Worm (Caenorhabditis elegans): ENCODE results near the gene F54D8.10.

The F54D8.10 gene

DNA sequence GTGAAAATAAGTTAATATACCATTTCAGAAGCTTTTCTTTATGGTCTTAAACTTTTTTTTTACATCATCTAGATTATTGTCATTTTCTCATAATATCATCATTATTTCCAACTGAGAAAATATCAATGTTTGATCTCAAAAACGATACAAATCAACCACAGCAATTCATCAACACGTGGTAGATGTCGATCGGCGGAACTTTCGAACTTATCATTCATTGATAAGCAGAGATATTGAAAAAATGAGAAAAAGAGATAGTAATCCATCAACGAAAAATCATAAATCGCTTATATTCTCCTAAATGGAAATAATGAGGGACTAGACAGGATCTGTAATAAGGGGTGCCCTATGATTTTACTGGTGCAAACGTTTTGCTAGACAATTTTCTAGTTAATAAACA is 2.1 kb downstream of the F54D8.10 start:
- TF ChIP-seq tab-1 (GFP tag; IDR thresholded peaks at IDR 0.05) (no peak), T22C8.4 (GFP tag; IDR thresholded peaks at IDR 0.05) (no peak), med-1 (GFP tag; optimal IDR thresholded peaks at IDR 0.05; ENCODE audit: insufficient read depth) (no peak), flt-1 (GFP tag; IDR thresholded peaks at IDR 0.05) (no peak), klf-2 (GFP tag; conservative IDR thresholded peaks at IDR 0.05) (no peak), ztf-23 (GFP tag; IDR thresholded peaks at IDR 0.05) (no peak)

DNA sequence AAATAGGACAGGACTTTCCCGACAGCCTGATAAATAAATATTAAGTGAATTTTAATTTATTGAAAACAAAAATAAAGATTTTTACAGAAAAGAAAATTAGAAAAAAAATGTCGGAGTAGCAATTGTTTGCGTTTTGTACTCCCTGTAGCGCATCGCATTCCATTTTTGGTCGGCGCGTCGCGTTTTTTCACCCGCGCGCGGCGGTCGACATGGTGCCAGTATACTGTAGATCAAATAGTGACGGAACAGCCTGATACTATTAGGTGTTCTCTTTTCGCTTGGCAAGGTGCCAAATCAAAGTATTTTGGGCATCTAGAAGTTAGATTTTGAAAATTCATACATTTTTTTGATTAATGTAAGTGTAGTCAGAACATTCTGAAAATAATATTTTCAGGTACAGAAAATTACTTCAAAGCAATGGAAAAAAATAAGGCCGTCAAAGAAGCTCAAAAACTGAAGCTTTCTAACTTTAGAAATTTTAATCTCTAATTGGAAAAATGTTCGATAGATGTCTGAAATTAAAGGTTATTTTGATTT is 4.2 kb downstream of the F54D8.10 start:
- TF ChIP-seq ztf-23 (GFP tag; IDR thresholded peaks at IDR 0.05) (no peak), ref-1 (GFP tag; conservative IDR thresholded peaks at IDR 0.05) (no peak), T22C8.4 (GFP tag; IDR thresholded peaks at IDR 0.05) (no peak), ztf-29 (GFP tag; IDR thresholded peaks at IDR 0.05) (no peak), tab-1 (GFP tag; IDR thresholded peaks at IDR 0.05) (no peak), med-1 (GFP tag; optimal IDR thresholded peaks at IDR 0.05; ENCODE audit: insufficient read depth) (no peak), cog-1 (tag; optimal IDR thresholded peaks at IDR 0.05) (no peak), flt-1 (GFP tag; IDR thresholded peaks at IDR 0.05) (no peak), klf-2 (GFP tag; conservative IDR thresholded peaks at IDR 0.05) (no peak)

- TF ChIP-seq ztf-29 (GFP tag; IDR thresholded peaks at IDR 0.05) (no peak), med-1 (GFP tag; optimal IDR thresholded peaks at IDR 0.05; ENCODE audit: insufficient read depth) (no peak), klf-2 (GFP tag; conservative IDR thresholded peaks at IDR 0.05) (no peak), T22C8.4 (GFP tag; IDR thresholded peaks at IDR 0.05) (no peak), ztf-23 (GFP tag; IDR thresholded peaks at IDR 0.05) (no peak), tab-1 (GFP tag; IDR thresholded peaks at IDR 0.05) (no peak), flt-1 (GFP tag; IDR thresholded peaks at IDR 0.05) (no peak), ref-1 (GFP tag; conservative IDR thresholded peaks at IDR 0.05) (no peak), cog-1 (tag; optimal IDR thresholded peaks at IDR 0.05) (no peak)
Measured at ce11 chrIII:5099500-5099899, 4.9 kb downstream of the F54D8.10 start.

- TF ChIP-seq klf-2 (GFP tag; conservative IDR thresholded peaks at IDR 0.05), result no peak
- TF ChIP-seq cog-1 (tag; optimal IDR thresholded peaks at IDR 0.05), result no peak
- TF ChIP-seq tab-1 (GFP tag; IDR thresholded peaks at IDR 0.05), result no peak
- TF ChIP-seq med-1 (GFP tag; optimal IDR thresholded peaks at IDR 0.05; ENCODE audit: insufficient read depth), result no peak
- no peak for TF ChIP-seq ref-1 (GFP tag; conservative IDR thresholded peaks at IDR 0.05)
- no peak for TF ChIP-seq flt-1 (GFP tag; IDR thresholded peaks at IDR 0.05)
- TF ChIP-seq ztf-29 (GFP tag; IDR thresholded peaks at IDR 0.05), result no peak
- no peak for TF ChIP-seq T22C8.4 (GFP tag; IDR thresholded peaks at IDR 0.05)
- TF ChIP-seq ztf-23 (GFP tag; IDR thresholded peaks at IDR 0.05), result no peak
Measured at ce11 chrIII:5102616-5103015, 8.0 kb downstream of the F54D8.10 start, which contains the start of gene F54D8.6. TSS of gene F54D8.6 (plus strand) at chrIII:5102985.

ce11 chrIII:5105485-5105884 is 10.9 kb downstream of the F54D8.10 start:
- TF ChIP-seq tab-1 (GFP tag; IDR thresholded peaks at IDR 0.05), result no peak
- TF ChIP-seq ref-1 (GFP tag; conservative IDR thresholded peaks at IDR 0.05), result no peak
- TF ChIP-seq T22C8.4 (GFP tag; IDR thresholded peaks at IDR 0.05), result no peak
- TF ChIP-seq klf-2 (GFP tag; conservative IDR thresholded peaks at IDR 0.05), result no peak
- no peak for TF ChIP-seq med-1 (GFP tag; optimal IDR thresholded peaks at IDR 0.05; ENCODE audit: insufficient read depth)
- TF ChIP-seq ztf-29 (GFP tag; IDR thresholded peaks at IDR 0.05), result no peak
- TF ChIP-seq ztf-23 (GFP tag; IDR thresholded peaks at IDR 0.05), result no peak
- TF ChIP-seq flt-1 (GFP tag; IDR thresholded peaks at IDR 0.05), result no peak
- no peak for TF ChIP-seq cog-1 (tag; optimal IDR thresholded peaks at IDR 0.05)

- TF ChIP-seq ref-1 (GFP tag; conservative IDR thresholded peaks at IDR 0.05) (no peak), cog-1 (tag; optimal IDR thresholded peaks at IDR 0.05) (no peak), med-1 (GFP tag; optimal IDR thresholded peaks at IDR 0.05; ENCODE audit: insufficient read depth) (no peak), klf-2 (GFP tag; conservative IDR thresholded peaks at IDR 0.05) (no peak), ztf-29 (GFP tag; IDR thresholded peaks at IDR 0.05) (no peak), ztf-23 (GFP tag; IDR thresholded peaks at IDR 0.05) (no peak), T22C8.4 (GFP tag; IDR thresholded peaks at IDR 0.05) (no peak), flt-1 (GFP tag; IDR thresholded peaks at IDR 0.05) (no peak), tab-1 (GFP tag; IDR thresholded peaks at IDR 0.05) (no peak)
Measured at ce11 chrIII:5106893-5107471, 12.4 kb downstream of the F54D8.10 start, which contains the start of gene dpy-17. TSS of gene dpy-17 (plus strand) at chrIII:5107330.

- no peak for TF ChIP-seq tab-1 (GFP tag; IDR thresholded peaks at IDR 0.05)
- no peak for TF ChIP-seq cog-1 (tag; optimal IDR thresholded peaks at IDR 0.05)
- no peak for TF ChIP-seq T22C8.4 (GFP tag; IDR thresholded peaks at IDR 0.05)
- TF ChIP-seq ztf-23 (GFP tag; IDR thresholded peaks at IDR 0.05), result no peak
- TF ChIP-seq ztf-29 (GFP tag; IDR thresholded peaks at IDR 0.05), result no peak
- TF ChIP-seq klf-2 (GFP tag; conservative IDR thresholded peaks at IDR 0.05), result 0 out of 2 replicates have a peak, but pooled peaks have one; percentile 14
- no peak for TF ChIP-seq med-1 (GFP tag; optimal IDR thresholded peaks at IDR 0.05; ENCODE audit: insufficient read depth)
Measured at ce11 chrIII:5107959-5108358, 13.4 kb downstream of the F54D8.10 start.

DNA sequence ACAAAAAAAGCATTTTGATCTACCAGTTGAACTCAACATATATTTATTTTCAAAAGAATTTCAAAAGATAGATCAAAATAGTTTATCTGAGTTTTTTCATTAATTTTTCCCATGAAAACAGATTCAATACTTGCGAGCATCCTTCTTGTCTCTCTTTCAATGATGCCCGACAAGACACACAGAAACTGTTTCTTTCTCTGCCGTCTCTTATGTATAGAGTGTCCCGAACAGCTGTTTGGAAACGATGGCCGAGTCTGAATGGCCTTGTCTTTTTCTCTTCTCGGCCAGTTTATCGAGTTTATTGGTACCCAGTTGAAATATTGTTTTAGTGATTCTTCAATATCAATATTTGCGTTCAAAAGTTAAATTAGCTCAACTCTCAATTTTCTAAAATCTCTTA is 14.1 kb downstream of the F54D8.10 start:
- no peak for TF ChIP-seq cog-1 (tag; optimal IDR thresholded peaks at IDR 0.05)
- no peak for TF ChIP-seq klf-2 (GFP tag; conservative IDR thresholded peaks at IDR 0.05)
- TF ChIP-seq ztf-23 (GFP tag; IDR thresholded peaks at IDR 0.05), result peak; percentile 57; the same call in 1 of the 2 replicates
- TF ChIP-seq T22C8.4 (GFP tag; IDR thresholded peaks at IDR 0.05), result no peak
- TF ChIP-seq tab-1 (GFP tag; IDR thresholded peaks at IDR 0.05), result no peak
- TF ChIP-seq flt-1 (GFP tag; IDR thresholded peaks at IDR 0.05), result no peak

ce11 chrIII:5109401-5109800 is 14.8 kb downstream of the F54D8.10 start, which contains the start of gene sax-2:
TSS of gene sax-2 (plus strand) at chrIII:5109701.
- no peak for TF ChIP-seq cog-1 (tag; optimal IDR thresholded peaks at IDR 0.05)
- no peak for TF ChIP-seq flt-1 (GFP tag; IDR thresholded peaks at IDR 0.05)
- TF ChIP-seq med-1 (GFP tag; optimal IDR thresholded peaks at IDR 0.05; ENCODE audit: insufficient read depth), result no peak
- no peak for TF ChIP-seq ztf-23 (GFP tag; IDR thresholded peaks at IDR 0.05)

- TF ChIP-seq flt-1 (GFP tag; IDR thresholded peaks at IDR 0.05) (no peak), ref-1 (GFP tag; conservative IDR thresholded peaks at IDR 0.05) (no peak), cog-1 (tag; optimal IDR thresholded peaks at IDR 0.05) (no peak), med-1 (GFP tag; optimal IDR thresholded peaks at IDR 0.05; ENCODE audit: insufficient read depth) (no peak), tab-1 (GFP tag; IDR thresholded peaks at IDR 0.05) (no peak), T22C8.4 (GFP tag; IDR thresholded peaks at IDR 0.05) (no peak), klf-2 (GFP tag; conservative IDR thresholded peaks at IDR 0.05) (no peak), ztf-23 (GFP tag; IDR thresholded peaks at IDR 0.05) (no peak), ztf-29 (GFP tag; IDR thresholded peaks at IDR 0.05) (no peak)
Measured at ce11 chrIII:5112399-5112798, 17.8 kb downstream of the F54D8.10 start.

Measured in whole organism, midembryonic.